Fruit fly (Drosophila melanogaster) whole organism, embryonic: Measurements from ENCODE around the gene Uba5.

Experiments used
- Aef1 ChIP-seq: fragments of 200-800 bp; sonication (Bioruptor generic); IDR thresholded peaks from 3 replicates; pipeline ENCODE4 v1.3.6; 2022; ENCODE audit warnings: missing biosample characterization, missing genetic modification characterization
- Bdp1 ChIP-seq: fragments of 200-800 bp; sonication (Bioruptor generic); optimal IDR thresholded peaks from 3 replicates; lab custom pipeline; 2016; ENCODE audit warnings: missing biosample characterization, missing genetic modification characterization
- BtbVII ChIP-seq: fragments of 200-800 bp; sonication (Bioruptor generic); optimal IDR thresholded peaks from 3 replicates; lab custom pipeline; 2017; ENCODE audit warnings: missing biosample characterization, mild to moderate bottlenecking, missing genetic modification characterization
- CG10979 ChIP-seq: fragments of 200-800 bp; sonication (Bioruptor generic); optimal IDR thresholded peaks from 2 replicates; lab custom pipeline; 2018; ENCODE audit warnings: missing biosample characterization, mild to moderate bottlenecking, missing genetic modification characterization, moderate library complexity
- CG11093 ChIP-seq: fragments of 200-800 bp; sonication (Bioruptor generic); IDR thresholded peaks from 3 replicates; pipeline ENCODE4 v1.3.6; 2022; ENCODE audit warnings: missing biosample characterization, missing genetic modification characterization
- CG1233 ChIP-seq: fragments of 200-800 bp; sonication (Bioruptor generic); optimal IDR thresholded peaks from 4 replicates; lab custom pipeline; 2018; ENCODE audit warnings: missing biosample characterization, mild to moderate bottlenecking, missing genetic modification characterization
- CG1529 ChIP-seq: fragments of 200-800 bp; sonication (Bioruptor generic); optimal IDR thresholded peaks from 3 replicates; lab custom pipeline; 2018; ENCODE audit warnings: missing biosample characterization, missing genetic modification characterization
- CG17359 ChIP-seq: fragments of 200-800 bp; sonication (Bioruptor generic); optimal IDR thresholded peaks from 3 replicates; lab custom pipeline; 2018; ENCODE audit warnings: missing biosample characterization, mild to moderate bottlenecking, missing genetic modification characterization, moderate library complexity
- CG17385 ChIP-seq: fragments of 200-800 bp; sonication (Bioruptor generic); optimal IDR thresholded peaks from 3 replicates; lab custom pipeline; 2018; ENCODE audit warnings: missing biosample characterization, mild to moderate bottlenecking, missing genetic modification characterization
- CG17802 ChIP-seq: fragments of 200-800 bp; sonication (Bioruptor generic); optimal IDR thresholded peaks from 2 replicates; lab custom pipeline; 2018; ENCODE audit warnings: missing biosample characterization, mild to moderate bottlenecking, missing genetic modification characterization, moderate library complexity
- CG18764 ChIP-seq: fragments of 200-800 bp; sonication (Bioruptor generic); optimal IDR thresholded peaks from 3 replicates; lab custom pipeline; 2016; ENCODE audit warnings: missing biosample characterization, missing genetic modification characterization
- CG31365 ChIP-seq: fragments of 200-800 bp; sonication (Bioruptor generic); optimal IDR thresholded peaks from 2 replicates; lab custom pipeline; 2018; ENCODE audit warnings: missing biosample characterization, mild to moderate bottlenecking, missing genetic modification characterization
- CG34224 ChIP-seq: fragments of 200-800 bp; sonication (Bioruptor generic); IDR thresholded peaks from 3 replicates; pipeline ENCODE4 v1.3.6; 2022; ENCODE audit warnings: missing biosample characterization, missing genetic modification characterization; ENCODE audit not compliant: partially characterized antibody
- CG34376 ChIP-seq: fragments of 200-800 bp; sonication (Bioruptor generic); optimal IDR thresholded peaks from 2 replicates; lab custom pipeline; 2018; ENCODE audit warnings: missing biosample characterization, mild to moderate bottlenecking, missing genetic modification characterization
- CG4730 ChIP-seq: fragments of 200-800 bp; sonication (Bioruptor generic); IDR thresholded peaks from 2 replicates; pipeline ENCODE4 v1.3.6; 2022; ENCODE audit warnings: missing biosample characterization, missing genetic modification characterization
- CG6654 ChIP-seq: fragments of 200-800 bp; sonication (Bioruptor generic); optimal IDR thresholded peaks from 2 replicates; lab custom pipeline; 2017; ENCODE audit warnings: missing biosample characterization, mild to moderate bottlenecking, missing genetic modification characterization
- Dfd ChIP-seq, 2 experiments: fragments of >200 bp; optimal IDR thresholded peaks; 2 replicates each; lab custom pipeline; 2017; ENCODE audit warnings: missing biosample characterization in 2 of 2, missing genetic modification characterization in 2 of 2
- Doc2 ChIP-seq: fragments of 200-800 bp; sonication (Bioruptor generic); IDR thresholded peaks from 2 replicates; pipeline ENCODE4 v1.3.6; 2022; ENCODE audit warnings: missing biosample characterization, missing genetic modification characterization
- Dref ChIP-seq: fragments of 200-800 bp; sonication (Bioruptor generic); IDR thresholded peaks from 2 replicates; pipeline ENCODE4 v1.3.6; 2022; ENCODE audit warnings: missing biosample characterization, missing genetic modification characterization
- Drgx ChIP-seq: fragments of 200-800 bp; sonication (Bioruptor generic); IDR thresholded peaks from 2 replicates; pipeline ENCODE4 v1.3.6; 2022; ENCODE audit warnings: missing biosample characterization, missing genetic modification characterization
- Fer2 ChIP-seq: fragments of 200-800 bp; sonication (Bioruptor generic); optimal IDR thresholded peaks from 2 replicates; lab custom pipeline; 2018; ENCODE audit warnings: missing biosample characterization, mild to moderate bottlenecking, missing genetic modification characterization, moderate library complexity
- Fer3 ChIP-seq: fragments of 200-800 bp; sonication (Bioruptor generic); optimal IDR thresholded peaks from 2 replicates; lab custom pipeline; 2018; ENCODE audit warnings: missing biosample characterization, mild to moderate bottlenecking, missing genetic modification characterization, moderate library complexity
- HmgZ ChIP-seq: fragments of 200-800 bp; sonication (Bioruptor generic); optimal IDR thresholded peaks from 2 replicates; lab custom pipeline; 2018; ENCODE audit warnings: missing biosample characterization, mild to moderate bottlenecking, missing genetic modification characterization
- Hmr ChIP-seq: fragments of 200-800 bp; sonication (Bioruptor generic); optimal IDR thresholded peaks from 3 replicates; lab custom pipeline; 2017; ENCODE audit warnings: mild to moderate bottlenecking, missing biosample characterization, missing genetic modification reagents, missing genetic modification characterization
- Lhr ChIP-seq: fragments of 200-800 bp; sonication (Bioruptor generic); optimal IDR thresholded peaks from 3 replicates; lab custom pipeline; 2017; ENCODE audit warnings: mild to moderate bottlenecking, missing biosample characterization, missing genetic modification reagents, missing genetic modification characterization
- MBD-R2 ChIP-seq: fragments of 200-800 bp; sonication (Bioruptor generic); IDR thresholded peaks from 2 replicates; pipeline ENCODE4 v1.3.6; 2022; ENCODE audit warnings: missing biosample characterization, missing genetic modification characterization
- NfI ChIP-seq: fragments of 200-800 bp; sonication (Bioruptor generic); optimal IDR thresholded peaks from 3 replicates; lab custom pipeline; 2018; ENCODE audit warnings: missing biosample characterization, mild to moderate bottlenecking, missing genetic modification characterization, moderate library complexity
- Optix ChIP-seq: fragments of 200-800 bp; sonication (Bioruptor generic); IDR thresholded peaks from 3 replicates; pipeline ENCODE4 v1.3.6; 2022; ENCODE audit warnings: missing biosample characterization, missing genetic modification characterization
- Trl ChIP-seq, 3 experiments: fragments of >200 bp in 2 of 3; fragments of 200-800 bp in 1 of 3; sonication (Bioruptor generic) in 1 of 3; optimal IDR thresholded peaks; 2 replicates in 1 of 3; 3 replicates in 2 of 3; lab custom pipeline; 2016 to 2017; ENCODE audit warnings: missing biosample characterization in 1 of 3, missing genetic modification characterization in 1 of 3
- Xbp1 ChIP-seq: fragments of 200-800 bp; sonication (Bioruptor generic); optimal IDR thresholded peaks from 3 replicates; lab custom pipeline; 2016; ENCODE audit warnings: missing biosample characterization, mild to moderate bottlenecking, missing genetic modification characterization
- bsh ChIP-seq, 2 experiments: fragments of 200-800 bp; sonication (Bioruptor generic); optimal IDR thresholded peaks; 2 replicates each; lab custom pipeline; 2017 to 2018; ENCODE audit warnings: mild to moderate bottlenecking in 2 of 2, missing biosample characterization in 2 of 2, missing genetic modification characterization in 2 of 2, moderate library complexity in 1 of 2
- chinmo ChIP-seq: fragments of 200-800 bp; sonication (Bioruptor generic); IDR thresholded peaks from 4 replicates; pipeline ENCODE4 v1.3.6; 2022; ENCODE audit warnings: missing biosample characterization, missing genetic modification characterization; ENCODE audit not compliant: partially characterized antibody
- chn ChIP-seq: fragments of 200-800 bp; sonication (Bioruptor generic); optimal IDR thresholded peaks from 2 replicates; lab custom pipeline; 2016; ENCODE audit warnings: missing biosample characterization, missing genetic modification characterization
- dimm ChIP-seq: fragments of 200-800 bp; sonication (Bioruptor generic); IDR thresholded peaks from 2 replicates; pipeline ENCODE4 v1.3.6; 2022; ENCODE audit warnings: missing biosample characterization, missing genetic modification characterization
- gcm ChIP-seq: fragments of 200-800 bp; sonication (Bioruptor generic); optimal IDR thresholded peaks from 2 replicates; lab custom pipeline; 2019; ENCODE audit warnings: missing biosample characterization, mild to moderate bottlenecking, missing genetic modification characterization, moderate library complexity
- gem ChIP-seq: fragments of 200-800 bp; sonication (Bioruptor generic); optimal IDR thresholded peaks from 2 replicates; lab custom pipeline; 2019; ENCODE audit warnings: missing biosample characterization, mild to moderate bottlenecking, missing genetic modification characterization, moderate library complexity
- gfzf ChIP-seq: fragments of 200-800 bp; sonication (Bioruptor generic); optimal IDR thresholded peaks from 2 replicates; lab custom pipeline; 2016; ENCODE audit warnings: missing biosample characterization, mild to moderate bottlenecking, missing genetic modification characterization, moderate library complexity
- hkb ChIP-seq, 2 experiments: fragments of 200-800 bp in 1 of 2; fragments of >200 bp in 1 of 2; sonication (Bioruptor generic) in 1 of 2; IDR thresholded peaks in 1 of 2; optimal IDR thresholded peaks in 1 of 2; 2 replicates each; pipeline versions ENCODE4 v1.3.6 to Lab custom; 2017 to 2022; ENCODE audit warnings: missing biosample characterization in 1 of 2, missing genetic modification characterization in 1 of 2
- jing ChIP-seq: fragments of 200-800 bp; sonication (Bioruptor generic); optimal IDR thresholded peaks from 2 replicates; lab custom pipeline; 2018; ENCODE audit warnings: missing biosample characterization, mild to moderate bottlenecking, missing genetic modification characterization
- mam ChIP-seq: fragments of 200-800 bp; sonication (Bioruptor generic); optimal IDR thresholded peaks from 3 replicates; lab custom pipeline; 2016; ENCODE audit warnings: missing biosample characterization, missing genetic modification characterization
- nerfin-1 ChIP-seq: fragments of 200-800 bp; sonication (Bioruptor generic); optimal IDR thresholded peaks from 3 replicates; lab custom pipeline; 2019; ENCODE audit warnings: missing biosample characterization, mild to moderate bottlenecking, missing genetic modification characterization, moderate library complexity
- pan ChIP-seq, 4 experiments: fragments of >200 bp in 3 of 4; fragments of 200-800 bp in 1 of 4; sonication (Bioruptor generic) in 1 of 4; optimal IDR thresholded peaks in 3 of 4; IDR thresholded peaks in 1 of 4; 2 replicates each; pipeline versions ENCODE4 v1.3.6 to Lab custom; 2017 to 2022; ENCODE audit warnings: missing biosample characterization in 2 of 4, missing genetic modification characterization in 2 of 4, mixed read lengths in 1 of 4
- psq ChIP-seq: fragments of 200-800 bp; sonication (Bioruptor generic); optimal IDR thresholded peaks from 2 replicates; lab custom pipeline; 2017; ENCODE audit warnings: missing biosample characterization, missing genetic modification characterization
- tll ChIP-seq, 2 experiments: fragments of 200-800 bp in 1 of 2; fragments of >200 bp in 1 of 2; sonication (Bioruptor generic) in 1 of 2; optimal IDR thresholded peaks; 2 replicates each; lab custom pipeline; 2017 to 2019; ENCODE audit warnings: missing biosample characterization in 2 of 2, missing genetic modification characterization in 2 of 2, mild to moderate bottlenecking in 1 of 2, moderate library complexity in 1 of 2
- trh ChIP-seq: fragments of 200-800 bp; sonication (Bioruptor generic); optimal IDR thresholded peaks from 2 replicates; lab custom pipeline; 2016; ENCODE audit warnings: missing biosample characterization, missing genetic modification characterization
- unc-4 ChIP-seq: fragments of 200-800 bp; sonication (Bioruptor generic); IDR thresholded peaks from 2 replicates; pipeline ENCODE4 v1.3.6; 2022; ENCODE audit warnings: missing biosample characterization, missing genetic modification characterization; ENCODE audit not compliant: partially characterized antibody

Gene Uba5

DNA sequence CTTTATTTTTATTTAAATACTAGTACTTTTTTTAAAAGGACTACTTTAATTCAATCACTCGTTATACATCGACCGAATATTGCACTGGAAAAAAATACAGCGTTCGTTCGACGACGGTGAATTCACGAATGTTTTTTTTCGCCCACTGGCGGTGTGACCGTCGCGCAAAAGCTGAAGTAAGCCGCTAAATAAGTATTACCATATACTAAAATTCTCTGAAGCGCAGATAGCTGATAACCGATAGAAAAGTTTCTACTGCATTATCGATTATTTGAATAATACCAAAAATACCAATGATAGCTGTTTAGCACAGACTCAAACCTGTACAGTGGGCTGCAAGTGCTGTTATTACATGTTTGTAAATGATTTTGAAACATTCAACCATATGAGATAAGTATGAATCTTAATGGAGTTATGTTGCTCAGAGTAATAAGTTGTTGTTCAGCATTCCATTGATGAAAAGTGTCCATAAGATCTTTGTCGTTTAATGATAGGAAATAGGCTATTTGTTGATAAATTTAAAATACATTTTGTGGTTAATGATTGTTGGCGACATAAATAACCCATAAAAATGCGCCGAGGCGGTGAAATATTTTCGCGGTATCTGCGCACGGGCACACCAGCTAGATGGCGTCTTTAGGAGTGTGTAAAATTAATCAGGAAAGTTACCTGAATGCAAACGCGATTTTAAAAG is 29.0 kb upstream of the Uba5 start, which contains the start of the genes Evi5 and HP5 (continued):
- TF ChIP-seq Fer3 (peak; percentile 12), pan (optimal IDR thresholded peaks at IDR 0.05; lab: Kevin White, UChicago) (no peak), pan (GFP tag; optimal IDR thresholded peaks at IDR 0.05 in 1 of 2, IDR thresholded peaks at IDR 0.05 in 1 of 2) (peak in 1 of 2 experiments; percentile 16), CG11093 (GFP tag; lab: Robert Waterston, UW) (no peak; the same call in 2 of the 3 replicates), Fer2 (tag; lab: Kevin White, UChicago) (no peak), Xbp1 (peak; percentile 53), gfzf (peak; percentile 94), CG34376 (no peak), CG34224 (GFP tag; lab: Robert Waterston, UW) (peak; percentile 16; the same call in 1 of the 3 replicates), dimm (GFP tag; lab: Robert Waterston, UW) (no peak), HmgZ (tag; lab: Kevin White, UChicago) (peak; percentile 37), BtbVII (GFP tag; lab: Kevin White, UChicago) (no peak), tll (GFP tag; optimal IDR thresholded peaks at IDR 0.05; lab: Kevin White, UChicago) (peak in 1 of 2 experiments; percentile 54), trh (peak; percentile 55), gcm (GFP tag; lab: Kevin White, UChicago) (no peak), CG31365 (tag; lab: Kevin White, UChicago) (no peak), CG6654 (no peak), hkb (optimal IDR thresholded peaks at IDR 0.05; lab: Kevin White, UChicago) (no peak), hkb (GFP tag; IDR thresholded peaks at IDR 0.05; lab: Robert Waterston, UW) (no peak), Drgx (no peak; the same call in 1 of the 2 replicates), mam (GFP tag; lab: Kevin White, UChicago) (peak; percentile 84), jing (GFP tag; lab: Kevin White, UChicago) (no peak), CG4730 (peak; percentile 61; the same call in 1 of the 2 replicates), CG10979 (tag; lab: Kevin White, UChicago) (no peak), CG17385 (GFP tag; lab: Kevin White, UChicago) (no peak), Aef1 (GFP tag; lab: Robert Waterston, UW) (peak; percentile 66), nerfin-1 (tag; lab: Kevin White, UChicago) (no peak), Dfd (GFP tag; optimal IDR thresholded peaks at IDR 0.05; lab: Kevin White, UChicago) (no peak), Hmr (GFP tag; lab: Kevin White, UChicago) (peak; percentile 72), unc-4 (peak; percentile 35; the same call in 1 of the 2 replicates), CG18764 (GFP tag; lab: Kevin White, UChicago) (no peak), Dref (GFP tag; lab: Robert Waterston, UW) (peak; percentile 74), Bdp1 (GFP tag; lab: Kevin White, UChicago) (no peak), Doc2 (GFP tag; lab: Robert Waterston, UW) (no peak), CG1529 (no peak), Lhr (GFP tag; lab: Kevin White, UChicago) (peak; percentile 40), MBD-R2 (GFP tag; lab: Robert Waterston, UW) (peak; percentile 6; the same call in 1 of the 2 replicates), CG17359 (no peak), Trl (optimal IDR thresholded peaks at IDR 0.05; lab: Kevin White, UChicago) (no peak), Trl (GFP tag; optimal IDR thresholded peaks at IDR 0.05; lab: Kevin White, UChicago) (peak; percentile 67), gem (tag; lab: Kevin White, UChicago) (peak; percentile 60), bsh (GFP tag; optimal IDR thresholded peaks at IDR 0.05; lab: Kevin White, UChicago) (peak in 1 of 2 experiments; percentile 7), NfI (GFP tag; lab: Kevin White, UChicago) (peak; percentile 12), Optix (GFP tag; lab: Robert Waterston, UW) (no peak), chinmo (GFP tag; lab: Robert Waterston, UW) (0 out of 4 replicates have a peak, but pooled peaks have one; percentile 49), chn (GFP tag; lab: Kevin White, UChicago) (peak; percentile 29), CG17802 (tag; lab: Kevin White, UChicago) (no peak), CG1233 (GFP tag; lab: Kevin White, UChicago) (peak; percentile 56), psq (no peak)
